Fruit fly (Drosophila melanogaster) whole organism, wandering third instar larva: ENCODE measurements around the gene Agxt.

Experiments used
- Abd-B ChIP-seq: fragments of >200 bp; optimal IDR thresholded peaks from 2 replicates; lab custom pipeline; 2017; ENCODE audit warnings: missing biosample characterization, missing genetic modification characterization
- CG32264 ChIP-seq: fragments of 200-800 bp; sonication (Bioruptor generic); optimal IDR thresholded peaks from 2 replicates; lab custom pipeline; 2016; ENCODE audit warnings: missing biosample characterization, missing genetic modification characterization
- CG9705 ChIP-seq: fragments of 200-800 bp; sonication (Bioruptor generic); optimal IDR thresholded peaks from 2 replicates; lab custom pipeline; 2018; ENCODE audit warnings: missing biosample characterization, mild to moderate bottlenecking, missing genetic modification characterization
- CrebA ChIP-seq: fragments of 200-800 bp; sonication (Bioruptor generic); optimal IDR thresholded peaks from 2 replicates; lab custom pipeline; 2016; ENCODE audit warnings: missing biosample characterization, mild to moderate bottlenecking, missing genetic modification characterization, borderline replicate concordance
- Dfd ChIP-seq: fragments of >200 bp; optimal IDR thresholded peaks from 2 replicates; lab custom pipeline; 2017; ENCODE audit warnings: missing biosample characterization, missing genetic modification characterization
- Dif ChIP-seq: fragments of 200-275, 200-300 bp; sonication (Bioruptor generic); optimal IDR thresholded peaks from 2 replicates; lab custom pipeline; 2018; ENCODE audit warnings: missing biosample characterization, missing genetic modification characterization; ENCODE audit not compliant: partially characterized antibody
- GATAd ChIP-seq: sonication (Bioruptor generic); optimal IDR thresholded peaks from 2 replicates; lab custom pipeline; 2016; ENCODE audit warnings: missing biosample characterization, missing genetic modification characterization
- HLH106 ChIP-seq: fragments of 200-800 bp; optimal IDR thresholded peaks from 3 replicates; lab custom pipeline; 2019; ENCODE audit warnings: missing biosample characterization, mild to moderate bottlenecking, missing genetic modification characterization, moderate library complexity
- Hnf4 ChIP-seq: fragments of 200-800 bp; sonication (Bioruptor generic); optimal IDR thresholded peaks from 2 replicates; lab custom pipeline; 2016; ENCODE audit warnings: missing biosample characterization, mild to moderate bottlenecking, missing genetic modification characterization
- Hr78 ChIP-seq: fragments of >200 bp; optimal IDR thresholded peaks from 2 replicates; lab custom pipeline; 2017; ENCODE audit warnings: missing biosample characterization, missing genetic modification characterization
- Hr83 ChIP-seq: fragments of 200-300 bp; sonication (Bioruptor generic); optimal IDR thresholded peaks from 2 replicates; lab custom pipeline; 2016; ENCODE audit warnings: missing biosample characterization, mild to moderate bottlenecking, missing genetic modification characterization, moderate library complexity; ENCODE audit not compliant: poor library complexity, severe bottlenecking
- Jra ChIP-seq: sonication (Bioruptor generic); optimal IDR thresholded peaks from 2 replicates; lab custom pipeline; 2016; ENCODE audit warnings: missing biosample characterization, missing genetic modification characterization
- Mio ChIP-seq: sonication (Bioruptor generic); optimal IDR thresholded peaks from 2 replicates; lab custom pipeline; 2016; ENCODE audit warnings: missing biosample characterization, missing genetic modification characterization
- Myc ChIP-seq: fragments of >200 bp; optimal IDR thresholded peaks from 2 replicates; lab custom pipeline; 2017
- N ChIP-seq: fragments of >200 bp; optimal IDR thresholded peaks from 2 replicates; lab custom pipeline; 2018; ENCODE audit warnings: missing biosample characterization, missing external identifiers, missing genetic modification characterization
- OdsH ChIP-seq: fragments of 200-800 bp; sonication (Bioruptor generic); optimal IDR thresholded peaks from 2 replicates; lab custom pipeline; 2016; ENCODE audit warnings: missing biosample characterization, mild to moderate bottlenecking, missing genetic modification characterization
- Rel ChIP-seq, 2 experiments: fragments of 200-800 bp; sonication (Bioruptor generic) in 1 of 2; optimal IDR thresholded peaks; 2 replicates in 1 of 2; 3 replicates in 1 of 2; lab custom pipeline; 2016 to 2019; ENCODE audit warnings: mild to moderate bottlenecking in 2 of 2, missing biosample characterization in 2 of 2, missing genetic modification characterization in 2 of 2, moderate library complexity in 1 of 2
- Sp1 ChIP-seq: fragments of 200-800 bp; sonication (Bioruptor generic); optimal IDR thresholded peaks from 3 replicates; lab custom pipeline; 2019; ENCODE audit warnings: missing biosample characterization, mild to moderate bottlenecking, missing genetic modification characterization, moderate library complexity
- Vsx2 ChIP-seq: fragments of 200-300, 225-300 bp; sonication (Bioruptor generic); optimal IDR thresholded peaks from 2 replicates; lab custom pipeline; 2018; ENCODE audit warnings: missing biosample characterization, missing genetic modification characterization; ENCODE audit not compliant: partially characterized antibody
- br ChIP-seq: fragments of 200-800 bp; sonication (Bioruptor generic); optimal IDR thresholded peaks from 2 replicates; lab custom pipeline; 2016; ENCODE audit warnings: missing biosample characterization, missing genetic modification characterization
- brk ChIP-seq: fragments of 200-800 bp; sonication (Bioruptor generic); optimal IDR thresholded peaks from 2 replicates; lab custom pipeline; 2016; ENCODE audit warnings: missing biosample characterization, mild to moderate bottlenecking, missing genetic modification characterization
- dl ChIP-seq, 2 experiments: fragments of 175-275, 200-275 bp in 1 of 2; fragments of 200-275 bp in 1 of 2; sonication (Bioruptor generic); optimal IDR thresholded peaks; lab custom pipeline; 2018; ENCODE audit warnings: mild to moderate bottlenecking in 2 of 2, missing biosample characterization in 2 of 2, missing genetic modification characterization in 2 of 2, moderate library complexity in 2 of 2; ENCODE audit not compliant: partially characterized antibody in 2 of 2, insufficient read depth in 1 of 2
- dmrt93B ChIP-seq: fragments of 200-800 bp; sonication (Bioruptor generic); optimal IDR thresholded peaks from 2 replicates; lab custom pipeline; 2018; ENCODE audit warnings: missing biosample characterization, mild to moderate bottlenecking, missing genetic modification characterization
- dsf ChIP-seq: sonication (Bioruptor generic); optimal IDR thresholded peaks from 2 replicates; lab custom pipeline; 2016; ENCODE audit warnings: missing biosample characterization, missing genetic modification characterization, borderline replicate concordance
- ey ChIP-seq: fragments of 200-800 bp; sonication (Bioruptor generic); optimal IDR thresholded peaks from 2 replicates; lab custom pipeline; 2016; ENCODE audit warnings: missing biosample characterization, missing genetic modification characterization
- foxo ChIP-seq, 2 experiments: fragments of 200-800 bp; sonication (Bioruptor generic); optimal IDR thresholded peaks; 2 replicates in 1 of 2; 3 replicates in 1 of 2; lab custom pipeline; 2016 to 2017; ENCODE audit warnings: missing biosample characterization in 2 of 2, missing genetic modification characterization in 2 of 2
- fru ChIP-seq: fragments of 200-800 bp; sonication (Bioruptor generic); optimal IDR thresholded peaks from 3 replicates; lab custom pipeline; 2016; ENCODE audit warnings: missing biosample characterization, mild to moderate bottlenecking, missing genetic modification characterization
- h ChIP-seq: fragments of 200-800 bp; sonication (Bioruptor generic); optimal IDR thresholded peaks from 3 replicates; lab custom pipeline; 2016; ENCODE audit warnings: missing biosample characterization, mild to moderate bottlenecking, missing genetic modification characterization
- jim ChIP-seq: fragments of 175-275, 200-325 bp; sonication (Bioruptor generic); optimal IDR thresholded peaks from 2 replicates; lab custom pipeline; 2016; ENCODE audit warnings: missing biosample characterization, mild to moderate bottlenecking, missing genetic modification characterization
- lola ChIP-seq: fragments of >200 bp; optimal IDR thresholded peaks from 2 replicates; lab custom pipeline; 2017; ENCODE audit warnings: missing biosample characterization, missing genetic modification characterization
- pan ChIP-seq: fragments of >200 bp; optimal IDR thresholded peaks from 2 replicates; lab custom pipeline; 2017
- psq ChIP-seq: fragments of 200-800 bp; sonication (Bioruptor generic); optimal IDR thresholded peaks from 3 replicates; lab custom pipeline; 2017; ENCODE audit warnings: missing biosample characterization, mild to moderate bottlenecking, missing genetic modification characterization, moderate library complexity
- rgr ChIP-seq: fragments of 200-800 bp; sonication (Bioruptor generic); optimal IDR thresholded peaks from 3 replicates; lab custom pipeline; 2016; ENCODE audit warnings: missing biosample characterization, mild to moderate bottlenecking, missing genetic modification characterization
- sage ChIP-seq: fragments of 200-800 bp; sonication (Bioruptor generic); optimal IDR thresholded peaks from 2 replicates; lab custom pipeline; 2016; ENCODE audit warnings: missing biosample characterization, mild to moderate bottlenecking, missing genetic modification characterization
- sv ChIP-seq: fragments of 200-800 bp; sonication (Bioruptor generic); optimal IDR thresholded peaks from 3 replicates; lab custom pipeline; 2016; ENCODE audit warnings: missing biosample characterization, missing genetic modification characterization
- tai ChIP-seq: sonication (Bioruptor generic); optimal IDR thresholded peaks from 2 replicates; lab custom pipeline; 2016; ENCODE audit warnings: missing biosample characterization, missing genetic modification characterization
- usp ChIP-seq: fragments of >200 bp; optimal IDR thresholded peaks from 2 replicates; lab custom pipeline; 2017; ENCODE audit warnings: missing biosample characterization, missing genetic modification characterization
- woc ChIP-seq: sonication (Bioruptor generic); optimal IDR thresholded peaks from 2 replicates; lab custom pipeline; 2016; ENCODE audit warnings: missing biosample characterization, mild to moderate bottlenecking, missing genetic modification characterization

Gene Agxt

dm6 chrX:6528508-6528998 is at the start of gene Agxt:
Gene Agxt, plus strand, starts transcription at chrX:6528948.
- TF ChIP-seq ey (GFP tag; lab: Kevin White, UChicago) (peak; percentile 62), Dfd (GFP tag; lab: Kevin White, UChicago) (no peak), psq (GFP tag; lab: Kevin White, UChicago) (peak; percentile 28), dsf (no peak), br (GFP tag; lab: Kevin White, UChicago) (peak; percentile 14), foxo (GFP tag; optimal IDR thresholded peaks at IDR 0.05; lab: Kevin White, UChicago) (peak in 1 of 2 experiments; percentile 59), OdsH (peak; percentile 44), rgr (GFP tag; lab: Kevin White, UChicago) (peak; percentile 63), HLH106 (tag; lab: Kevin White, UChicago) (peak; percentile 29), h (peak; percentile 57), jim (GFP tag; lab: Kevin White, UChicago) (no peak), fru (peak; percentile 61)
- TF ChIP-seq, all 38 proteins: peak for 9

- peak; percentile 59 for TF ChIP-seq Dfd (GFP tag; lab: Kevin White, UChicago)
- TF ChIP-seq usp (GFP tag; lab: Kevin White, UChicago), result no peak
Measured at dm6 chrX:6513193-6513592, 15.6 kb upstream of the Agxt start.

dm6 chrX:6524217-6524616 is 4.5 kb upstream of the Agxt start, which contains the start of the genes CG42340 and CG3918:
Gene CG42340, minus strand, starts transcription at chrX:6524323.
Gene CG3918, plus strand, starts transcription at chrX:6524464.
- TF ChIP-seq CrebA (GFP tag; lab: Kevin White, UChicago) (no peak), OdsH (no peak), dsf (no peak), Vsx2 (GFP tag; lab: Kevin White, UChicago) (no peak), foxo (GFP tag; optimal IDR thresholded peaks at IDR 0.05; lab: Kevin White, UChicago) (peak in 1 of 2 experiments; percentile 19), tai (GFP tag; lab: Kevin White, UChicago) (no peak), fru (peak; percentile 64), CG9705 (GFP tag; lab: Kevin White, UChicago) (no peak), br (GFP tag; lab: Kevin White, UChicago) (no peak), Hr83 (GFP tag; lab: Kevin White, UChicago) (no peak), CG32264 (GFP tag; lab: Kevin White, UChicago) (no peak), Mio (GFP tag; lab: Kevin White, UChicago) (no peak), dmrt93B (GFP tag; lab: Kevin White, UChicago) (no peak), dl (GFP tag; optimal IDR thresholded peaks at IDR 0.05; lab: Kevin White, UChicago; ENCODE audit: insufficient read depth in 1 of 2, partially characterized antibody in 2 of 2) (no peak), pan (lab: Kevin White, UChicago) (no peak), rgr (GFP tag; lab: Kevin White, UChicago) (peak; percentile 15), Hnf4 (GFP tag; lab: Kevin White, UChicago) (no peak), Abd-B (GFP tag; lab: Kevin White, UChicago) (no peak), sv (no peak), Rel (GFP tag; optimal IDR thresholded peaks at IDR 0.05; lab: Kevin White, UChicago) (no peak), Rel (tag; optimal IDR thresholded peaks at IDR 0.05; lab: Kevin White, UChicago) (peak; percentile 67), Sp1 (GFP tag; lab: Kevin White, UChicago) (peak; percentile 1), sage (GFP tag; lab: Kevin White, UChicago) (no peak), lola (no peak), Dif (GFP tag; lab: Kevin White, UChicago) (peak; percentile 20), Jra (GFP tag; lab: Kevin White, UChicago) (no peak), HLH106 (tag; lab: Kevin White, UChicago) (peak; percentile 39), GATAd (no peak), ey (GFP tag; lab: Kevin White, UChicago) (no peak), Myc (lab: Kevin White, UChicago) (no peak), Dfd (GFP tag; lab: Kevin White, UChicago) (no peak), woc (GFP tag; lab: Kevin White, UChicago) (no peak), brk (GFP tag; lab: Kevin White, UChicago) (no peak), usp (GFP tag; lab: Kevin White, UChicago) (no peak), Hr78 (GFP tag; lab: Kevin White, UChicago) (no peak), N (no peak), h (peak; percentile 19), psq (GFP tag; lab: Kevin White, UChicago) (no peak), jim (GFP tag; lab: Kevin White, UChicago) (no peak)
- TF ChIP-seq, all 38 proteins: peak for 8
